Worm (Caenorhabditis elegans): ENCODE measurements around the gene str-164.

DNA sequence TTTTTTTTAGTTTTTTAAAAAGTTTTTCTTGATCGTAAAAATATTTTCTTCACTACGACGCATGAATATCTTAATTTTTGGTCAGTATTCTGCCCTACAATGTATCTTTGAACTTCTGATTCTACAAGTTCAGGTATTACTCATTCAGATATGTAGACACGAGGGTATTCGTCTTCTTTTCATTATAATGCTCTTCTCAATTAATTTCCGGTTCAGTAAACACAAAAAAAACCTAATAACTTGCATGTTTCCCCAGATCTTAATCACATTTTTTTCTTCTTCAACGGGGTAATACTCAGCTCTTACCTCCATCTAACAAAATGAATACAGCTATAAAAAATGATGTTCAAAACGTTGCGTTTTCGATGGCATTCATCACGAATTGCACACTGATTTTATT is 31.6 kb downstream of the str-164 start, which contains the start of gene str-162:
- TF ChIP-seq pha-4 (tag; optimal IDR thresholded peaks at IDR 0.05), result no peak
- TF ChIP-seq nhr-80 (tag; optimal IDR thresholded peaks at IDR 0.05), result no peak
- TF ChIP-seq T07F8.4 (tag; optimal IDR thresholded peaks at IDR 0.05), result no peak
- TF ChIP-seq him-1 (tag; optimal IDR thresholded peaks at IDR 0.05), result no peak

All from whole organism, young adult.